Worm (Caenorhabditis elegans) whole organism, young adult: ENCODE data around the gene jun-1.

Experiments used
- F37B4.10 ChIP-seq: fragments of 200-800 bp; sonication (Bioruptor generic); IDR thresholded peaks from 2 replicates; pipeline ENCODE4 v1.3.6; 2022; ENCODE audit warnings: missing genetic modification characterization, missing compliant biosample characterization
- athp-1 ChIP-seq: sonication (generic microtip); optimal IDR thresholded peaks from 2 replicates; lab custom pipeline; 2017; ENCODE audit warnings: mild to moderate bottlenecking, missing genetic modification characterization, missing compliant biosample characterization
- ceh-27 ChIP-seq: fragments of 200-800 bp; sonication (Bioruptor generic); optimal IDR thresholded peaks from 2 replicates; lab custom pipeline; 2018; ENCODE audit warnings: mild to moderate bottlenecking, missing genetic modification characterization, moderate library complexity, missing compliant biosample characterization
- chd-7 ChIP-seq: sonication (generic microtip); optimal IDR thresholded peaks from 2 replicates; lab custom pipeline; 2016; ENCODE audit warnings: mild to moderate bottlenecking, missing genetic modification characterization, moderate library complexity, missing compliant biosample characterization
- dpff-1 ChIP-seq: sonication (generic microtip); optimal IDR thresholded peaks from 2 replicates; lab custom pipeline; 2017; ENCODE audit warnings: mild to moderate bottlenecking, missing genetic modification characterization, missing compliant biosample characterization
- ets-4 ChIP-seq: fragments of 200-800 bp; sonication (Bioruptor generic); optimal IDR thresholded peaks from 2 replicates; lab custom pipeline; 2018; ENCODE audit warnings: mild to moderate bottlenecking, missing genetic modification characterization, missing compliant biosample characterization
- let-526 ChIP-seq: fragments of 200-800 bp; sonication (Bioruptor generic); IDR thresholded peaks from 2 replicates; pipeline ENCODE4 v1.3.6; 2022; ENCODE audit warnings: missing genetic modification reagents, missing genetic modification characterization, missing compliant biosample characterization
- pbrm-1 ChIP-seq: fragments of 200-800 bp; sonication (Bioruptor generic); IDR thresholded peaks from 2 replicates; pipeline ENCODE4 v1.3.6; 2022; ENCODE audit warnings: missing genetic modification reagents, missing genetic modification characterization, missing compliant biosample characterization
- pha-4 ChIP-seq: fragments of 150-350 bp; sonication (generic microtip); optimal IDR thresholded peaks from 2 replicates; lab custom pipeline; 2014; ENCODE audit warnings: missing biosample characterization, missing genetic modification reagents, missing genetic modification characterization
- snpc-4 ChIP-seq, 5 experiments: fragments of 150-350 bp in 1 of 5; sonication (generic microtip) in 4 of 5; optimal IDR thresholded peaks; 2 replicates each; lab custom pipeline; 2014 to 2018; ENCODE audit warnings: missing genetic modification characterization in 5 of 5, missing biosample characterization in 3 of 5, antibody characterized with exemption in 2 of 5, mild to moderate bottlenecking in 2 of 5, missing compliant biosample characterization in 2 of 5, missing genotype in 2 of 5, moderate library complexity in 2 of 5, missing genetic modification reagents in 1 of 5

DNA sequence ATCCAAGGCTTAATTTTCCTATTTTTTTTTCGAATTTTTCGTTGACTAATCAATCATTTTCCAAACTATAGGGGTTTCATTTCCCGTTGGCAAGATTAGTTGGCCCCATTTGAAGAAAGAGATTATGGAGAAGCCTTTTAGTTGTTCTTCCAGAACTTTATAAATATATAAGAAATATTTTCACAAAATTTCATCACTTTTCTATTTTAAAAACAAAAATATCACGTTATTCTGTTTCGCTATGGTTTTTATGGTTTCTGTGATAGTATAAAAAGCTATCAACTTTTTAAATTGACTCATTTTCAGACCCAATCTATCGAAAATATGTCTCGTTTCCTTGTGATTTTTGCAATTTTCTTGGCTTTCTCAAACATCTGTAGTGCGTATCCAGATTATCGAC lies 22.9 kb downstream of the jun-1 start, which contains the start of gene nlp-78:
- no peak for TF ChIP-seq athp-1
- TF ChIP-seq ets-4 (GFP tag; lab: Kevin White, UChicago) = no peak
- TF ChIP-seq pbrm-1 = no peak
- TF ChIP-seq pha-4 (tag; lab: Kevin White, UChicago) = no peak
- TF ChIP-seq dpff-1 = no peak
- TF ChIP-seq let-526 (GFP tag; lab: Robert Waterston, UW) = no peak
- no peak for TF ChIP-seq ceh-27 (GFP tag; lab: Kevin White, UChicago)
- TF ChIP-seq snpc-4 (GFP tag; optimal IDR thresholded peaks at IDR 0.05; lab: Kevin White, UChicago) = no peak
- no peak for TF ChIP-seq snpc-4 (tag; optimal IDR thresholded peaks at IDR 0.05; lab: Kevin White, UChicago)
- no peak for TF ChIP-seq chd-7 (tag; lab: Kevin White, UChicago)
- no peak for TF ChIP-seq F37B4.10 (GFP tag; lab: Robert Waterston, UW)
